Worm (Caenorhabditis elegans) whole organism, young adult: Measurements from ENCODE around the gene cpz-2.
A peak's percentile ranks its signal among the peaks of the same experiment; 100 is the strongest.

Source experiments
- F10E7.11 ChIP-seq: sonication (generic microtip); optimal IDR thresholded peaks from 2 replicates; lab custom pipeline; 2017; ENCODE audit warnings: mild to moderate bottlenecking, missing genetic modification characterization, moderate library complexity, missing compliant biosample characterization
- F33H1.4 ChIP-seq: fragments of 200-800 bp; sonication (Bioruptor generic); IDR thresholded peaks from 2 replicates; pipeline ENCODE4 v1.3.6; 2022; ENCODE audit warnings: missing genetic modification reagents, missing genetic modification characterization, missing compliant biosample characterization
- F55B11.4 ChIP-seq: sonication (generic microtip); optimal IDR thresholded peaks from 2 replicates; lab custom pipeline; 2016; ENCODE audit warnings: missing compliant biosample characterization, missing genetic modification characterization, borderline replicate concordance; ENCODE audit not compliant: insufficient read depth
- aptf-3 ChIP-seq: fragments of 200-800 bp; sonication (Bioruptor generic); IDR thresholded peaks from 2 replicates; pipeline ENCODE4 v1.3.6; 2022; ENCODE audit warnings: missing genetic modification characterization, missing compliant biosample characterization
- atf-7 ChIP-seq: sonication (generic microtip); optimal IDR thresholded peaks from 2 replicates; lab custom pipeline; 2017; ENCODE audit warnings: mild to moderate bottlenecking, missing genetic modification characterization, missing compliant biosample characterization
- attf-3 ChIP-seq: fragments of 200-800 bp; sonication (Bioruptor generic); conservative IDR thresholded peaks from 2 replicates; pipeline ENCODE4 v1.3.6; 2022; ENCODE audit warnings: missing genetic modification reagents, missing genetic modification characterization, missing compliant biosample characterization
- cebp-1 ChIP-seq, 2 experiments: fragments of 200-800 bp in 1 of 2; sonication (Bioruptor generic) in 1 of 2; sonication (generic microtip) in 1 of 2; IDR thresholded peaks in 1 of 2; optimal IDR thresholded peaks in 1 of 2; 2 replicates each; pipeline versions ENCODE4 v1.3.6 to Lab custom; 2017 to 2022; ENCODE audit warnings: missing compliant biosample characterization in 2 of 2, missing genetic modification characterization in 2 of 2, mild to moderate bottlenecking in 1 of 2, missing genetic modification reagents in 1 of 2, moderate library complexity in 1 of 2
- chd-7 ChIP-seq: sonication (generic microtip); optimal IDR thresholded peaks from 2 replicates; lab custom pipeline; 2016; ENCODE audit warnings: mild to moderate bottlenecking, missing genetic modification characterization, moderate library complexity, missing compliant biosample characterization
- ekl-4 ChIP-seq: fragments of 200-800 bp; sonication (Bioruptor generic); IDR thresholded peaks from 2 replicates; pipeline ENCODE4 v1.3.6; 2022; ENCODE audit warnings: missing genetic modification reagents, missing genetic modification characterization, missing compliant biosample characterization
- ets-4 ChIP-seq: fragments of 200-800 bp; sonication (Bioruptor generic); optimal IDR thresholded peaks from 2 replicates; lab custom pipeline; 2018; ENCODE audit warnings: mild to moderate bottlenecking, missing genetic modification characterization, missing compliant biosample characterization
- fkh-3 ChIP-seq: sonication (generic microtip); optimal IDR thresholded peaks from 2 replicates; lab custom pipeline; 2016; ENCODE audit warnings: mild to moderate bottlenecking, missing genetic modification characterization, missing compliant biosample characterization
- hlh-26 ChIP-seq: fragments of 200-800 bp; sonication (Bioruptor generic); conservative IDR thresholded peaks from 2 replicates; pipeline ENCODE4 v1.3.6; 2022; ENCODE audit warnings: missing genetic modification reagents, missing genetic modification characterization, missing compliant biosample characterization
- hmg-1.2 ChIP-seq: fragments of 200-800 bp; sonication (Bioruptor generic); IDR thresholded peaks from 2 replicates; pipeline ENCODE4 v1.3.6; 2022; ENCODE audit warnings: missing genetic modification reagents, missing genetic modification characterization, missing compliant biosample characterization
- lin-35 ChIP-seq, 3 experiments: fragments of 150-350 bp in 2 of 3; sonication (generic microtip) in 1 of 3; optimal IDR thresholded peaks; 2 replicates each; lab custom pipeline; 2014 to 2018; ENCODE audit warnings: missing biosample characterization in 3 of 3, missing genetic modification characterization in 3 of 3, missing genetic modification reagents in 3 of 3
- lin-40 ChIP-seq: sonication (generic microtip); optimal IDR thresholded peaks from 2 replicates; lab custom pipeline; 2016; ENCODE audit warnings: missing genetic modification characterization, mild to moderate bottlenecking, missing compliant biosample characterization, missing genotype, missing genetic modification reagents
- lin-54 ChIP-seq: fragments of 200-800 bp; sonication (Bioruptor generic); optimal IDR thresholded peaks from 2 replicates; lab custom pipeline; 2018; ENCODE audit warnings: mild to moderate bottlenecking, missing genetic modification characterization, missing compliant biosample characterization
- lsy-27 ChIP-seq: sonication (generic microtip); optimal IDR thresholded peaks from 2 replicates; lab custom pipeline; 2017; ENCODE audit warnings: missing genetic modification characterization, mild to moderate bottlenecking, missing compliant biosample characterization, antibody characterized with exemption, missing genotype, borderline replicate concordance; ENCODE audit not compliant: insufficient read depth
- madf-8 ChIP-seq: fragments of 200-800 bp; sonication (Bioruptor generic); conservative IDR thresholded peaks from 2 replicates; pipeline ENCODE4 v1.3.6; 2022; ENCODE audit warnings: missing genetic modification reagents, missing genetic modification characterization, missing compliant biosample characterization
- mcd-1 ChIP-seq: fragments of 200-800 bp; sonication (Bioruptor generic); IDR thresholded peaks from 2 replicates; pipeline ENCODE4 v1.3.6; 2022; ENCODE audit warnings: missing genetic modification reagents, missing genetic modification characterization, missing compliant biosample characterization
- mes-4 ChIP-seq: sonication (generic microtip); optimal IDR thresholded peaks from 2 replicates; lab custom pipeline; 2016; ENCODE audit warnings: missing genotype, missing genetic modification characterization, missing compliant biosample characterization
- nfya-1 ChIP-seq: sonication (generic microtip); optimal IDR thresholded peaks from 2 replicates; lab custom pipeline; 2017; ENCODE audit warnings: antibody characterized with exemption, missing compliant biosample characterization, missing genetic modification characterization, borderline replicate concordance; ENCODE audit not compliant: insufficient read depth
- nhr-179 ChIP-seq: sonication (generic microtip); optimal IDR thresholded peaks from 2 replicates; lab custom pipeline; 2016; ENCODE audit warnings: mild to moderate bottlenecking, missing genetic modification characterization, missing compliant biosample characterization
- nhr-80 ChIP-seq: sonication (generic microtip); optimal IDR thresholded peaks from 2 replicates; lab custom pipeline; 2016; ENCODE audit warnings: missing genetic modification characterization, missing compliant biosample characterization
- pbrm-1 ChIP-seq: fragments of 200-800 bp; sonication (Bioruptor generic); IDR thresholded peaks from 2 replicates; pipeline ENCODE4 v1.3.6; 2022; ENCODE audit warnings: missing genetic modification reagents, missing genetic modification characterization, missing compliant biosample characterization
- pha-4 ChIP-seq: fragments of 150-350 bp; sonication (generic microtip); optimal IDR thresholded peaks from 2 replicates; lab custom pipeline; 2014; ENCODE audit warnings: missing biosample characterization, missing genetic modification reagents, missing genetic modification characterization
- sea-2 ChIP-seq: fragments of 200-800 bp; sonication (Bioruptor generic); IDR thresholded peaks from 2 replicates; pipeline ENCODE4 v1.3.6; 2022; ENCODE audit warnings: missing genetic modification characterization, missing compliant biosample characterization
- tbp1 ChIP-seq: fragments of 200-800 bp; sonication (Bioruptor generic); optimal IDR thresholded peaks from 2 replicates; lab custom pipeline; 2018; ENCODE audit warnings: mild to moderate bottlenecking, missing genetic modification characterization, missing compliant biosample characterization
- unc-62 ChIP-seq: fragments of 150-350 bp; optimal IDR thresholded peaks from 2 replicates; lab custom pipeline; 2014; ENCODE audit warnings: missing biosample characterization, missing genetic modification reagents, missing genetic modification characterization
- xnd-1 ChIP-seq: sonication (generic microtip); optimal IDR thresholded peaks from 2 replicates; lab custom pipeline; 2016; ENCODE audit warnings: missing genotype, missing genetic modification reagents, missing genetic modification characterization, missing compliant biosample characterization
- zfh-2 ChIP-seq: fragments of 200-800 bp; sonication (Bioruptor generic); conservative IDR thresholded peaks from 2 replicates; pipeline ENCODE4 v1.3.6; 2022; ENCODE audit warnings: missing genetic modification reagents, missing genetic modification characterization, missing compliant biosample characterization
- zim-3 ChIP-seq: sonication (generic microtip); optimal IDR thresholded peaks from 2 replicates; lab custom pipeline; 2017; ENCODE audit warnings: mild to moderate bottlenecking, missing genetic modification characterization, moderate library complexity, missing compliant biosample characterization
- ztf-28 ChIP-seq: fragments of 200-800 bp; sonication (Bioruptor generic); IDR thresholded peaks from 2 replicates; pipeline ENCODE4 v1.3.6; 2022; ENCODE audit warnings: missing genetic modification reagents, missing genetic modification characterization, missing compliant biosample characterization

Gene cpz-2

DNA sequence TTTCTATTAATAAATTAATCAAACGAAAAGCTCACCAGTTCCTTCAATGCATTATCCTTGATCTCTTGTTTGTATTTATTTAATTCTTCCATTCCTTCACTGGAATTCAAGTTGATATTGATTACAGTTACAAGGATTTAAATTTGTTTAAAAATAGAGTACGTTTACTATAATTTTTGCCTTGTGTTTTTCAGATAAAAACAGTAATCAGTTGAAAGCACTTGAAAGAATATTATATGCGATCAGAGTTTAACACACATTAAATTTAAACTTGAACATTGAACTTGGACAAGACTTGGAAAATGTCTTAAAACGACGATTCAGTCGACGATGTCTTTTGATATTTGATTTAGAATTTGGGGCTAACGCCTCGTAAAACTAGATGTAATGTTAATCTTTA is 36.5 kb downstream of the cpz-2 start, which contains the start of gene F53F1.6:
Gene F53F1.6, minus strand, starts transcription at position 101 of the 400 bp plus-strand sequence.
- TF ChIP-seq F33H1.4 (GFP tag; lab: Robert Waterston, UW) (no peak), tbp1 (GFP tag; lab: Kevin White, UChicago) (no peak), chd-7 (tag; lab: Kevin White, UChicago) (no peak), cebp-1 (GFP tag; IDR thresholded peaks at IDR 0.05; lab: Robert Waterston, UW) (no peak), cebp-1 (tag; optimal IDR thresholded peaks at IDR 0.05; lab: Kevin White, UChicago) (no peak), nhr-179 (tag; lab: Kevin White, UChicago) (no peak), nfya-1 (tag; lab: Kevin White, UChicago) (no peak), pbrm-1 (GFP tag; lab: Robert Waterston, UW) (no peak), F10E7.11 (tag; lab: Kevin White, UChicago) (no peak), zfh-2 (GFP tag; lab: Robert Waterston, UW) (no peak), madf-8 (GFP tag; lab: Robert Waterston, UW) (no peak), F55B11.4 (tag; lab: Kevin White, UChicago) (no peak), lsy-27 (no peak), unc-62 (GFP tag; lab: Kevin White, UChicago) (no peak), sea-2 (GFP tag; lab: Robert Waterston, UW) (no peak), xnd-1 (no peak), mcd-1 (GFP tag; lab: Robert Waterston, UW) (no peak), pha-4 (tag; lab: Kevin White, UChicago) (no peak), hmg-1.2 (GFP tag; lab: Robert Waterston, UW) (no peak), atf-7 (no peak), hlh-26 (no peak)
- TF ChIP-seq, all 124 proteins: peak for 0

DNA sequence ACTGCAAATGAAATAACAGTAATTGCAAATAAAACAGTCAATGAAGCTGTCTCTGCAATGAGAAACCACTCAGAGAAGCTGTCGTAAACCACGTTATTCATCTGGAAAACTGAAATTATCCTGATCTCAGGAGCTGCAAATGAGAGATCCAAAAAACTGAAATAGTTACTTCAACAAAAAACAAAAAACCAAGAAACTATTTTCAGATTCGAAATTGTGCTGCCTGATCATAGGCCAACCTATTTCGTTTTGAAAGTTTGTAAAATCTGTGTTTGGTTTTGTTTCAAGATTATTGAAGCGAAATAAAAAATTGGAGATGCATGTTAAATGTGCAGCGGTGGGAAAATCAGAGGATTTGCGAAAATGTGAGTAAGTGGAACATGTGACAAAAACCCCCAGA is 39.7 kb downstream of the cpz-2 start, which contains the start of gene srv-8:
Gene srv-8, minus strand, starts transcription at position 101 of the 400 bp plus-strand sequence.
- no peak for TF ChIP-seq attf-3 (GFP tag; lab: Robert Waterston, UW)

- TF ChIP-seq pha-4 (tag; lab: Kevin White, UChicago) (no peak), mes-4 (tag; lab: Kevin White, UChicago) (no peak), lin-54 (no peak), F55B11.4 (tag; lab: Kevin White, UChicago) (no peak), nhr-80 (tag; lab: Kevin White, UChicago) (peak; percentile 86)
Observed at ce11 chrV:13421697-13422096, 40.7 kb downstream of the cpz-2 start.

DNA sequence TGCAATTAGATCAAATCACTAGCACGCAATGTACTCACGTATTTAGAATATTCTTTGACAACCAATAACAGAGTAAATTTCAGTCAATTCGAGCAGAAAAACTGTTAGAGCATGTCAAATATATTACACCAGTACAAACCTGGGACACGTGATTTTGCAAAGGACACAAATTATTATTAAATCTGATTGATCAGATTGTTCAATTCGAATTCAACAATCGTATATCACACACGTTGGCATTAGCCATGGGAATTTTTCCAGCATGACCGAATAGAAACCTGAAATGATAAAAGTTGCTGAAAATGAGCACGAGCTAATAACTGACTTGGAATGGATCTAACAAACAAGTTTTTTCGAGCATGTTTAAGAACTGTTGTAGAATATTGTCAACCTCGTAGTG is 42.1 kb downstream of the cpz-2 start, which contains the start of gene srv-9:
Gene srv-9, minus strand, starts transcription at position 101 of the 400 bp plus-strand sequence.
- TF ChIP-seq lin-40 (tag; lab: Kevin White, UChicago) (no peak), fkh-3 (tag; lab: Kevin White, UChicago) (no peak), ztf-28 (no peak), aptf-3 (GFP tag; lab: Robert Waterston, UW) (no peak), zim-3 (no peak), ets-4 (no peak), ekl-4 (GFP tag; lab: Robert Waterston, UW) (no peak), nfya-1 (tag; lab: Kevin White, UChicago) (no peak), hmg-1.2 (GFP tag; lab: Robert Waterston, UW) (no peak), lin-35 (GFP tag; optimal IDR thresholded peaks at IDR 0.05; lab: Kevin White, UChicago) (no peak)
